Worm (Caenorhabditis elegans) whole organism, midembryonic: ENCODE data around the gene faah-4.

Experiments used
- T22C8.4 ChIP-seq: fragments of 200-800 bp; sonication (Bioruptor generic); IDR thresholded peaks from 2 replicates; pipeline ENCODE4 v1.3.6; 2022; ENCODE audit warnings: missing genetic modification characterization, missing compliant biosample characterization
- cog-1 ChIP-seq: sonication (generic microtip); optimal IDR thresholded peaks from 2 replicates; lab custom pipeline; 2016; ENCODE audit warnings: missing genetic modification characterization, missing compliant biosample characterization
- flt-1 ChIP-seq: fragments of 200-800 bp; sonication (Bioruptor generic); IDR thresholded peaks from 2 replicates; pipeline ENCODE4 v1.3.6; 2022; ENCODE audit warnings: missing genetic modification characterization, missing compliant biosample characterization
- med-1 ChIP-seq: sonication (generic microtip); optimal IDR thresholded peaks from 2 replicates; lab custom pipeline; 2017; ENCODE audit warnings: missing genetic modification characterization, mild to moderate bottlenecking, missing compliant biosample characterization, antibody characterized with exemption, missing genetic modification reagents; ENCODE audit not compliant: insufficient read depth
- ztf-29 ChIP-seq: fragments of 200-800 bp; sonication (Bioruptor generic); IDR thresholded peaks from 2 replicates; pipeline ENCODE4 v1.3.6; 2022; ENCODE audit warnings: missing genetic modification reagents, missing genetic modification characterization, missing compliant biosample characterization

DNA sequence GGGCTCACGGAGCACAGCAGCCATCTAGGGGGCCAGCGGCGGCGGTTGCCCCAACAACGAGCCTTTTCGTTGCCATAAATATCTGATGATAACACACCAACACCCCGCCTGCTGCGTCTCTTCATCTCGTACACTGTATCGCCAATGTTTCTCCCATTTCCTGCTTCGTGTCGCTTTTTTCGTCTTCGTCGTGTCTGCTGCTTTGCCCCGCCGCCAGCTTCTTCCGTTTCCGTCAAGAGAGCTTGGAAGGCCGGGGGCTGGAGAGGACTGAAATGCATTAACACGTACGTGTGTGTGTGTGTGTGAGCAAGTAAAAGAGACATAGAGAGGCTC, 26.2 kb upstream of the faah-4 start:
- TF ChIP-seq flt-1 (GFP tag; lab: Robert Waterston, UW) (peak; percentile 51; the same call in 1 of the 2 replicates), T22C8.4 (no peak), med-1 (GFP tag; lab: Kevin White, UChicago) (no peak), cog-1 (tag; lab: Kevin White, UChicago) (no peak), ztf-29 (GFP tag; lab: Robert Waterston, UW) (no peak)
